Worm (Caenorhabditis elegans) whole organism, late embryonic: ENCODE measurements around the gene R11E3.2.

Experiments
- ceh-45 ChIP-seq: fragments of 200-800 bp; sonication (Bioruptor generic); IDR thresholded peaks from 2 replicates; pipeline ENCODE4 v1.3.6; 2022; ENCODE audit warnings: missing genetic modification reagents, missing genetic modification characterization, missing compliant biosample characterization
- hlh-30 ChIP-seq: sonication (generic microtip); optimal IDR thresholded peaks from 2 replicates; lab custom pipeline; 2017; ENCODE audit warnings: antibody characterized with exemption, missing genetic modification characterization, missing compliant biosample characterization; ENCODE audit not compliant: insufficient read depth
- nhr-11 ChIP-seq: fragments of 150-350 bp; optimal IDR thresholded peaks from 2 replicates; lab custom pipeline; 2014; ENCODE audit warnings: missing biosample characterization, missing genetic modification characterization
- npax-4 ChIP-seq: sonication (generic microtip); optimal IDR thresholded peaks from 2 replicates; lab custom pipeline; 2016; ENCODE audit warnings: missing genetic modification characterization, missing compliant biosample characterization
- pha-2 ChIP-seq: sonication (generic microtip); optimal IDR thresholded peaks from 2 replicates; lab custom pipeline; 2017; ENCODE audit warnings: mild to moderate bottlenecking, missing genetic modification characterization, missing compliant biosample characterization
- pqm-1 ChIP-seq: sonication (generic microtip); optimal IDR thresholded peaks from 2 replicates; lab custom pipeline; 2016; ENCODE audit warnings: missing genetic modification characterization, missing compliant biosample characterization
- sox-4 ChIP-seq: sonication (generic microtip); optimal IDR thresholded peaks from 2 replicates; lab custom pipeline; 2017; ENCODE audit warnings: mild to moderate bottlenecking, missing genetic modification characterization, inconsistent platforms, missing compliant biosample characterization

ce11 chrIV:4776001-4776400 lies 4.1 kb downstream of the R11E3.2 start, which contains the start of gene R11E3.19:
- TF ChIP-seq sox-4 (tag; lab: Kevin White, UChicago) (no peak), nhr-11 (no peak), hlh-30 (no peak), pqm-1 (tag; lab: Kevin White, UChicago) (no peak), pha-2 (no peak), ceh-45 (GFP tag; lab: Robert Waterston, UW) (no peak), npax-4 (tag; lab: Kevin White, UChicago) (no peak)
